Worm (Caenorhabditis elegans) whole organism, midembryonic: ENCODE data around the gene C36C5.12.

ENCODE experiments used
- T22C8.4 ChIP-seq: fragments of 200-800 bp; sonication (Bioruptor generic); IDR thresholded peaks from 2 replicates; pipeline ENCODE4 v1.3.6; 2022; ENCODE audit warnings: missing genetic modification characterization, missing compliant biosample characterization
- cog-1 ChIP-seq: sonication (generic microtip); optimal IDR thresholded peaks from 2 replicates; lab custom pipeline; 2016; ENCODE audit warnings: missing genetic modification characterization, missing compliant biosample characterization
- flt-1 ChIP-seq: fragments of 200-800 bp; sonication (Bioruptor generic); IDR thresholded peaks from 2 replicates; pipeline ENCODE4 v1.3.6; 2022; ENCODE audit warnings: missing genetic modification characterization, missing compliant biosample characterization
- klf-2 ChIP-seq: fragments of 200-800 bp; sonication (Bioruptor generic); conservative IDR thresholded peaks from 2 replicates; pipeline ENCODE4 v1.3.6; 2022; ENCODE audit warnings: missing genetic modification reagents, missing genetic modification characterization, missing compliant biosample characterization
- ztf-23 ChIP-seq: fragments of 200-800 bp; sonication (Bioruptor generic); IDR thresholded peaks from 2 replicates; pipeline ENCODE4 v1.3.6; 2022; ENCODE audit warnings: missing genetic modification reagents, missing genetic modification characterization, missing compliant biosample characterization

DNA sequence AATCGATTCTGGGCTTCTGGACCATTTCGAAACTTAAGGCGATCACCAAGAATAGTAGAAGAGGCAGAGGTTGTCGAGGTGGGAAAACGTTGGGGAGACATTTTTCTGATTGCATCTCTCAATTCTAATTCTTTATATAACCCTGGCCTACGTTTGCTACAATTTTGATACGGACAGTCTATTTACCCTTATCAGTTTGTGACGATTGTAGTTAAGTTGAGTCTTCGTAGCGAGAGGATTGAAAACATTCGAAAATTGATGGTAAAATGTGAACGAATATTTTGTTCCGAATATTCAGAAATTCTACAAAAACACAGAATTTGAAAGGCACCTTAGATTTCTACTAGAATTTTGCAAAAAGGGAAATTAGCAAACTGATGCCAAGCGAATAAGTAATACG is 31.5 kb downstream of the C36C5.12 start, which contains the start of gene Y73C8C.10:
- TF ChIP-seq klf-2 (GFP tag; lab: Robert Waterston, UW) (no peak), ztf-23 (no peak), flt-1 (GFP tag; lab: Robert Waterston, UW) (no peak), T22C8.4 (GFP tag; lab: Robert Waterston, UW) (no peak), cog-1 (no peak)
